Worm (Caenorhabditis elegans): ENCODE results near the gene hpd-1.
A peak's percentile ranks its signal among the peaks of the same experiment; 100 is the strongest.

The hpd-1 gene

DNA sequence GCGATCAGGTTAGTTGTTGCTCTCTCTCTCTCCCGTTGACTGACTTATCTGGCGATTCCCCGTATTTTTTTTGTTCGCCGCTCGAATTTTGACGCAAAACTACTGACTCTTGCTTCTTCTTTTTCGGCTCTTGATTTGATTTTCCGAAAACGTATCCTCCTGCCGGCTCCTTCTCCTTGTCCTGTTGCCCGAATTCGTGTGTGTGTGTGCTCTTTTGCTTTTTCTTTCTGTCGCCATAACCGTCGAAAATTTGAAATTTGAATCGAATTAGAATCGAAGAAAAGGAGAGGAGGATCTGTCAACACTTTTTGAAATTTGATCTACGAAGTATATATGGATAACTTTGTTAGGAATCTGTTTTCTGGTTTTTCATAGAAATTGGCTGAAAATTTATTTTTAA, 22.8 kb upstream of the hpd-1 start:
- no peak for TF ChIP-seq ceh-13 (GFP tag; optimal IDR thresholded peaks at IDR 0.05)
- no peak for TF ChIP-seq tbx-11 (GFP tag; IDR thresholded peaks at IDR 0.05)
- no peak for TF ChIP-seq ceh-36 (tag; optimal IDR thresholded peaks at IDR 0.05)
- no peak for TF ChIP-seq tbx-37 (GFP tag; conservative IDR thresholded peaks at IDR 0.05)
- no peak for TF ChIP-seq B0310.2 (tag; optimal IDR thresholded peaks at IDR 0.05)
- TF ChIP-seq aly-1 (tag; optimal IDR thresholded peaks at IDR 0.05) = no peak
- no peak for TF ChIP-seq sea-1 (GFP tag; conservative IDR thresholded peaks at IDR 0.05)
- TF ChIP-seq F13C5.2 (tag; optimal IDR thresholded peaks at IDR 0.05) = no peak
- TF ChIP-seq hmg-4 (GFP tag; optimal IDR thresholded peaks at IDR 0.05) = no peak
- no peak for TF ChIP-seq hnd-1 (tag; optimal IDR thresholded peaks at IDR 0.05)
- TF ChIP-seq ets-7 (tag; optimal IDR thresholded peaks at IDR 0.05) = no peak
- no peak for TF ChIP-seq tra-4 (tag; optimal IDR thresholded peaks at IDR 0.05)
- TF ChIP-seq hmbx-1 (tag; optimal IDR thresholded peaks at IDR 0.05) = no peak
- no peak for TF ChIP-seq flt-1 (GFP tag; IDR thresholded peaks at IDR 0.05)
- no peak for TF ChIP-seq pes-1 (GFP tag; IDR thresholded peaks at IDR 0.05)
- TF ChIP-seq ama-1 (optimal IDR thresholded peaks at IDR 0.05) = no peak
- no peak for TF ChIP-seq scrt-1 (GFP tag; IDR thresholded peaks at IDR 0.05)

DNA sequence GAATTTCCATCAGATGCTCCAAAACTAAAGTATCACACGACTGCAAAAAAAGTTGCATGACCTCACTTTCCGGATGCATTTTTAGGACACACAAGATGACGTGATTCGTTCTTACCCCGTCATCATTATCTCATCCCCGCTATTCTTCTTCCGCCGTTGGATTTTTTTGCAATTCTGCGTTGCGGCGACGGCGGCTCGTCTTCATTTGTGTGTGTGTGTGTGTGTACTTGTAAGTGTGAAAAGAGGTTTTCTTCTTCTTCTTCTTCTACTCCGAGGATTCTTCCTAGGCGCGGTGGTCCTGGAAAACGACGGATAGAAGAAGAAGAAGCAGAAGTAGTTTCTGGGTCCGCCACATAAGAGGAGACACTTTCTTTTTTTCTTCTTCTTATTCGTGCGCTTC, 19.6 kb upstream of the hpd-1 start:
- TF ChIP-seq tbx-11 (GFP tag; IDR thresholded peaks at IDR 0.05) (no peak), F13C5.2 (tag; optimal IDR thresholded peaks at IDR 0.05) (no peak), hmbx-1 (tag; optimal IDR thresholded peaks at IDR 0.05) (no peak), ama-1 (optimal IDR thresholded peaks at IDR 0.05) (no peak), flt-1 (GFP tag; IDR thresholded peaks at IDR 0.05) (no peak), sea-1 (GFP tag; conservative IDR thresholded peaks at IDR 0.05) (no peak), ceh-36 (tag; optimal IDR thresholded peaks at IDR 0.05) (no peak), pes-1 (GFP tag; IDR thresholded peaks at IDR 0.05) (no peak), tra-4 (tag; optimal IDR thresholded peaks at IDR 0.05) (no peak), scrt-1 (GFP tag; IDR thresholded peaks at IDR 0.05) (no peak), tbx-37 (GFP tag; conservative IDR thresholded peaks at IDR 0.05) (no peak)

DNA sequence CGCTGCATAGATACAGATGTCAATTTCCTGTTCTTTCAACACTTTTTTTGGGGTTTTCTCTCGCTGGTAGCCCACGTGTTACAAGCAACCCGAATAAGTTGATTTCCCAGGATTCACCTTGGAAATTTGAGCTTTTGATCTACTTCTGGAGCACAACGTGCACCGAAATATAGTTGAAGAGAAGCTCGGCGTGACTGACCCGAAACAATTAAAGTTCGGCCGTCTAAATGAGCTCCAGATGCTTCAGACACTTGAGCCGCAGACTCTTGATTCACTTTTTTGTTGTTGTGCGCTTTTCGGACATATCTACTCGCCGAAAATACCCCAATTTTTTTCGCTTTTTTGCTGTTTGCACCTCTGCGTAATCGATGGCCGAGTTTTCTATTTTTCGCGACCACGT, 16.4 kb upstream of the hpd-1 start:
- TF ChIP-seq F13C5.2 (tag; optimal IDR thresholded peaks at IDR 0.05) (no peak), tbx-37 (GFP tag; conservative IDR thresholded peaks at IDR 0.05) (no peak), ceh-36 (tag; optimal IDR thresholded peaks at IDR 0.05) (no peak), scrt-1 (GFP tag; IDR thresholded peaks at IDR 0.05) (no peak), ama-1 (optimal IDR thresholded peaks at IDR 0.05) (no peak), ceh-13 (GFP tag; optimal IDR thresholded peaks at IDR 0.05) (no peak), aly-1 (tag; optimal IDR thresholded peaks at IDR 0.05) (no peak), tbx-11 (GFP tag; IDR thresholded peaks at IDR 0.05) (no peak), sea-1 (GFP tag; conservative IDR thresholded peaks at IDR 0.05) (no peak), B0310.2 (tag; optimal IDR thresholded peaks at IDR 0.05) (no peak), ets-7 (tag; optimal IDR thresholded peaks at IDR 0.05) (no peak), hnd-1 (tag; optimal IDR thresholded peaks at IDR 0.05) (no peak), hmg-4 (GFP tag; optimal IDR thresholded peaks at IDR 0.05) (no peak), tra-4 (tag; optimal IDR thresholded peaks at IDR 0.05) (no peak), hmbx-1 (tag; optimal IDR thresholded peaks at IDR 0.05) (no peak), pes-1 (GFP tag; IDR thresholded peaks at IDR 0.05) (no peak), flt-1 (GFP tag; IDR thresholded peaks at IDR 0.05) (no peak)

DNA sequence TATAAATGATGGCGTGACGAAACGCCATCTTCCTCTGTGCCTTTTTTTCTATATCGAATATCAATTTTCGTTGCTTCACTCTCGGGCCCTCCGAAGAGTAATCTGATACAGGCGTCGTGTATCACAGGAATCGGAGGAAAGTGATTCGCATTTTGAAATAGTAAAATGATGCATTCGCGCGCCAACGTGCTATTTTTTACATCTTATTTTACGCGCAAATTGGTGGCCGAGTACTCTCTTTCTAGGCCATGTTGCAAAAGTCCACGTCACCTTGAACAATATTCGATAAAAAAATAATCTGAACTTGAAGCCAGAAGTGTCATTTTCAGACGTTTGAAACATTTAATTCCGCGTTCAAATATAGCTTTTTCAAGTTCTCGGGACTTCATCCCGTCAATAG, 15.7 kb upstream of the hpd-1 start:
- TF ChIP-seq ceh-36 (tag; optimal IDR thresholded peaks at IDR 0.05) = no peak
- no peak for TF ChIP-seq hnd-1 (tag; optimal IDR thresholded peaks at IDR 0.05)
- TF ChIP-seq ets-7 (tag; optimal IDR thresholded peaks at IDR 0.05) = no peak
- TF ChIP-seq flt-1 (GFP tag; IDR thresholded peaks at IDR 0.05) = no peak
- no peak for TF ChIP-seq hmg-4 (GFP tag; optimal IDR thresholded peaks at IDR 0.05)
- TF ChIP-seq aly-1 (tag; optimal IDR thresholded peaks at IDR 0.05) = no peak

DNA sequence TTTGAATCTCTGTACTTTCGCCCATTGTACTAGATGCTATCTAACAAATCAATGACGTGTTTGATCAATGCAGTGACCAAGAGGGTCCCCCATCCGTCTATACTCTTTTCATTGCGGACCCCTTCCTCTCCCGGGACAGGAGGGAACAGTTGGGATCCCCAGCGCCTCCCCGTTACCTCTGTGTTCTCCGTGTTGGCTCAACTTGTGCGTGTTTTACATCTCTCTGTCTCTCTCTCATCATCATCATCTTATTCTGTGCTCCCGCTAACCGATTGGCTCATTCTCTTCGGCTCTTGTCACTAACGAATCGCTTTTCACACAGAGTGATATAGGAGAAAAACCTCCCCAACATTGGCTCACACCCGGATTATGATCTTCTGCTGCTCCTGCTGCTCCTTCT, 14.8 kb upstream of the hpd-1 start, which contains the start of gene unc-49:
Gene unc-49 (plus strand): TSS at position 240 of the 400 bp plus-strand sequence.
- TF ChIP-seq aly-1 (tag; optimal IDR thresholded peaks at IDR 0.05) (no peak), pes-1 (GFP tag; IDR thresholded peaks at IDR 0.05) (no peak), tbx-37 (GFP tag; conservative IDR thresholded peaks at IDR 0.05) (no peak), hnd-1 (tag; optimal IDR thresholded peaks at IDR 0.05) (no peak), hmbx-1 (tag; optimal IDR thresholded peaks at IDR 0.05) (no peak), sea-1 (GFP tag; conservative IDR thresholded peaks at IDR 0.05) (no peak), scrt-1 (GFP tag; IDR thresholded peaks at IDR 0.05) (no peak), hmg-4 (GFP tag; optimal IDR thresholded peaks at IDR 0.05) (no peak), tbx-11 (GFP tag; IDR thresholded peaks at IDR 0.05) (no peak), F13C5.2 (tag; optimal IDR thresholded peaks at IDR 0.05) (no peak), ceh-13 (GFP tag; optimal IDR thresholded peaks at IDR 0.05) (no peak), tra-4 (tag; optimal IDR thresholded peaks at IDR 0.05) (no peak)

DNA sequence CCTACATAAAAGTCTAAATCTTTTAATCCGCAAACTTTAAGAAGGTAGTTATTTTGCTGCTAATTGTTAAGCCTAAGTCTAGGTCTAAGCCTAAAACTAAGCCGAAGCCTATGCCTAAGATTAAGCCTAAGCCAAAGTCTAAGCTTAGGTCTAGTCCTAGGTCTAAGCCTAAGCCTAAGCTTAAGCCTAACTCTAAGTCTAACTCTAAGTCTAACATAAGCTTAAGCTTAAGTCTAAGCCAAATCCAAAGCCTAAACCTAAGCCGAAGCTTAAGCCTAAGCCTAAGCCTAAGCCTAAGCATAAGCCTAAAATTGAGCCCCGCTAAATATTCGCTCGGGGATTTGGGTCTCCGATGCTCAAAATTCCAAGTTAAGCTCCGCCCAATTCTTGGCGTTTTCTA, 14.1 kb upstream of the hpd-1 start:
- TF ChIP-seq aly-1 (tag; optimal IDR thresholded peaks at IDR 0.05) (no peak), ceh-36 (tag; optimal IDR thresholded peaks at IDR 0.05) (peak; percentile 82)

DNA sequence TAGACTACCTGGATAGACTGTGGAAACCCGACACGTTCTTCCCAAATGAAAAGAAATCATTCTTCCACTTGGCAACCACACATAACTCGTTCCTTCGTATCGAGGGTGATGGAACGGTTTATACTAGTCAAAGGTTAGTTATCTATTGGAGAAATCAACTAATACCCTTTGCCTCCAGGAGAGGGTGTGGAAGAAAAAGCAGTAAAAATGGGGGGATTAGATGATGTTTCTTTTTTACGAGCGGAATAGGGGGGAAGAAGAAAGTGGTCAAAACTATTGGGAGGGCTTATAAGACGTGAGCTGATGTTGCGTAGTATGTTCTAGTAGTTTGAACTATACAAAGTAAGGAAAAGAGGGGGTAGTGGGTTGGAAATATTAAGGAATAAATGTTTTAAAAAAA, 12.3 kb upstream of the hpd-1 start:
- TF ChIP-seq hmbx-1 (tag; optimal IDR thresholded peaks at IDR 0.05) = no peak
- no peak for TF ChIP-seq tra-4 (tag; optimal IDR thresholded peaks at IDR 0.05)
- no peak for TF ChIP-seq ama-1 (optimal IDR thresholded peaks at IDR 0.05)
- TF ChIP-seq hmg-4 (GFP tag; optimal IDR thresholded peaks at IDR 0.05) = no peak
- no peak for TF ChIP-seq sea-1 (GFP tag; conservative IDR thresholded peaks at IDR 0.05)
- TF ChIP-seq B0310.2 (tag; optimal IDR thresholded peaks at IDR 0.05) = no peak
- no peak for TF ChIP-seq pes-1 (GFP tag; IDR thresholded peaks at IDR 0.05)
- no peak for TF ChIP-seq tbx-11 (GFP tag; IDR thresholded peaks at IDR 0.05)
- no peak for TF ChIP-seq ceh-13 (GFP tag; optimal IDR thresholded peaks at IDR 0.05)
- no peak for TF ChIP-seq F13C5.2 (tag; optimal IDR thresholded peaks at IDR 0.05)
- TF ChIP-seq aly-1 (tag; optimal IDR thresholded peaks at IDR 0.05) = no peak
- TF ChIP-seq tbx-37 (GFP tag; conservative IDR thresholded peaks at IDR 0.05) = no peak
- TF ChIP-seq hnd-1 (tag; optimal IDR thresholded peaks at IDR 0.05) = no peak
- no peak for TF ChIP-seq ceh-36 (tag; optimal IDR thresholded peaks at IDR 0.05)
- TF ChIP-seq ets-7 (tag; optimal IDR thresholded peaks at IDR 0.05) = no peak
- no peak for TF ChIP-seq flt-1 (GFP tag; IDR thresholded peaks at IDR 0.05)
- TF ChIP-seq scrt-1 (GFP tag; IDR thresholded peaks at IDR 0.05) = no peak

DNA sequence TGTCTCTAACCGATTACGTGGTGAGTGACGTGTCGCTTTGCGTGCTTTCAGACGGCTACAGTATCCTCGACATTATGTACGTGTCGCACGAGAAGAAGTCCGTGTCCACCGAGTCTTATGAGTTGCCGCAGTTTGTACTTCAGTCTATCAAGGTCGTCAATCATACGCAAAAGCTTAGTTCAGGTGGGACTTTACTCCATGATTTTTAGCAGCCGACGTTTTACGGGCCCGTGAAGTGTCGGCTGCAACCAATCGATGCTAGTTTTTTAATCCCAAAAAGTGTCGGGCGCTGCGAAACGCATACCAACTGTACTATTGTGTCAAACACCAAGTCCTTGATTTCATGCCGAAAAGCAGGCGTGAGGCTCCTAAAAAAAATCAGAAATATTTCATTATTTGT, 10.5 kb upstream of the hpd-1 start:
- TF ChIP-seq flt-1 (GFP tag; IDR thresholded peaks at IDR 0.05) = no peak
- no peak for TF ChIP-seq tra-4 (tag; optimal IDR thresholded peaks at IDR 0.05)
- no peak for TF ChIP-seq pes-1 (GFP tag; IDR thresholded peaks at IDR 0.05)
- no peak for TF ChIP-seq tbx-37 (GFP tag; conservative IDR thresholded peaks at IDR 0.05)
- TF ChIP-seq aly-1 (tag; optimal IDR thresholded peaks at IDR 0.05) = no peak
- no peak for TF ChIP-seq ceh-36 (tag; optimal IDR thresholded peaks at IDR 0.05)
- TF ChIP-seq hnd-1 (tag; optimal IDR thresholded peaks at IDR 0.05) = no peak
- TF ChIP-seq sea-1 (GFP tag; conservative IDR thresholded peaks at IDR 0.05) = no peak
- no peak for TF ChIP-seq ets-7 (tag; optimal IDR thresholded peaks at IDR 0.05)
- TF ChIP-seq scrt-1 (GFP tag; IDR thresholded peaks at IDR 0.05) = no peak
- TF ChIP-seq hmbx-1 (tag; optimal IDR thresholded peaks at IDR 0.05) = no peak
- no peak for TF ChIP-seq ceh-13 (GFP tag; optimal IDR thresholded peaks at IDR 0.05)
- TF ChIP-seq B0310.2 (tag; optimal IDR thresholded peaks at IDR 0.05) = no peak
- no peak for TF ChIP-seq ama-1 (optimal IDR thresholded peaks at IDR 0.05)
- TF ChIP-seq F13C5.2 (tag; optimal IDR thresholded peaks at IDR 0.05) = no peak
- no peak for TF ChIP-seq tbx-11 (GFP tag; IDR thresholded peaks at IDR 0.05)
- TF ChIP-seq hmg-4 (GFP tag; optimal IDR thresholded peaks at IDR 0.05) = no peak

Measured in whole organism, early embryonic.